Worm (Caenorhabditis elegans): ENCODE data around the gene rgs-6.
A peak's percentile ranks its signal among the peaks of the same experiment; 100 is the strongest.

The rgs-6 gene

ce11 chrX:5686065-5686464, 47.5 kb downstream of the rgs-6 start, which contains the start of gene set-20 (continued):
- TF ChIP-seq unc-62 (GFP tag; optimal IDR thresholded peaks at IDR 0.05 in 1 of 2) (peak in 1 of 2 experiments; percentile 99), unc-62 (tag; optimal IDR thresholded peaks at IDR 0.05) (no peak), nhr-111 (GFP tag; optimal IDR thresholded peaks at IDR 0.05) (no peak), F37D6.2 (tag; optimal IDR thresholded peaks at IDR 0.05) (peak; percentile 33), hlh-11 (tag; optimal IDR thresholded peaks at IDR 0.05) (peak; percentile 76), nhr-6 (tag; optimal IDR thresholded peaks at IDR 0.05) (peak; percentile 41), ceh-32 (tag; optimal IDR thresholded peaks at IDR 0.05; ENCODE audit: poor library complexity) (no peak), T20F7.1 (GFP tag; optimal IDR thresholded peaks at IDR 0.05) (no peak), ceh-28 (tag; optimal IDR thresholded peaks at IDR 0.05) (no peak), mdl-1 (tag; optimal IDR thresholded peaks at IDR 0.05) (peak; percentile 50 to 73), dve-1 (tag; optimal IDR thresholded peaks at IDR 0.05; ENCODE audit: insufficient read depth) (peak; percentile 45), spr-3 (GFP tag; optimal IDR thresholded peaks at IDR 0.05) (no peak), F10B5.3 (tag; optimal IDR thresholded peaks at IDR 0.05) (peak; percentile 64), mes-2 (tag; optimal IDR thresholded peaks at IDR 0.05; ENCODE audit: poor library complexity, severe bottlenecking) (peak; percentile 67), dmd-8 (GFP tag; IDR thresholded peaks at IDR 0.05) (0 out of 2 replicates have a peak, but pooled peaks have one; percentile 7), attf-4 (tag; optimal IDR thresholded peaks at IDR 0.05) (peak; percentile 27), ceh-20 (GFP tag; IDR thresholded peaks at IDR 0.05) (no peak), nhr-102 (tag; optimal IDR thresholded peaks at IDR 0.05) (no peak), zip-2 (tag; optimal IDR thresholded peaks at IDR 0.05) (peak; percentile 0), php-3 (GFP tag; IDR thresholded peaks at IDR 0.05) (no peak), fkh-10 (GFP tag; optimal IDR thresholded peaks at IDR 0.05) (peak; percentile 19), zip-11 (GFP tag; IDR thresholded peaks at IDR 0.05) (no peak), snpc-4 (tag; optimal IDR thresholded peaks at IDR 0.05) (no peak), mxl-3 (GFP tag; optimal IDR thresholded peaks at IDR 0.05) (peak; percentile 67), F44E2.7 (GFP tag; IDR thresholded peaks at IDR 0.05) (no peak)

ce11 chrX:5680125-5680524, 53.5 kb downstream of the rgs-6 start, which contains the start of gene set-19:
TSS of gene set-19 (minus strand) at chrX:5680225.
- TF ChIP-seq php-3 (GFP tag; IDR thresholded peaks at IDR 0.05) (no peak), nhr-28 (tag; optimal IDR thresholded peaks at IDR 0.05) (no peak), lim-7 (GFP tag; IDR thresholded peaks at IDR 0.05) (no peak), daf-16 (GFP tag; optimal IDR thresholded peaks at IDR 0.05) (no peak), daf-16 (tag; optimal IDR thresholded peaks at IDR 0.05) (no peak), ces-1 (GFP tag; optimal IDR thresholded peaks at IDR 0.05) (no peak), nhr-41 (GFP tag; IDR thresholded peaks at IDR 0.05) (no peak)

DNA sequence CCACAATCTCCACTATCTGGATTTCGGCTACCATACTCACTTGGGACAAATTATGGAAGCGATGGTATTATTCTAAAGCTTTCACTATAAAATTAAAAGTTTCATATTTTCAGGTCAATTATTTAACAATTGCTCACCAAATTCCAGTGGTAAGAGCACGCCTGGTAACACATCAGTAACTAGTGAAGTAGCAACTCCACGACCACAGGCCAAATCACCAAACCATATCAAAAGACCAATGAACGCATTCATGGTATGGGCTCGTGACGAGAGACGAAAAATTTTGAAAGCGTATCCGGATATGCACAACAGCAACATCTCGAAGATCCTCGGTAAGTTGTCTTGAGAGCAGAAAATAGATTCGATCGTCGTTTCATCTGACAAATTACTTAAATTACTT, 61.0 kb downstream of the rgs-6 start:
- TF ChIP-seq aha-1 (tag) = peak; percentile 91
- no peak for TF ChIP-seq zip-11 (GFP tag; IDR thresholded peaks at IDR 0.05)
- no peak for TF ChIP-seq ama-1 (optimal IDR thresholded peaks at IDR 0.05)
- TF ChIP-seq nhr-41 (GFP tag; IDR thresholded peaks at IDR 0.05) = no peak
- no peak for TF ChIP-seq sdz-12 (GFP tag; optimal IDR thresholded peaks at IDR 0.05)
- TF ChIP-seq pha-4 (GFP tag; IDR thresholded peaks at IDR 0.05) = no peak
- TF ChIP-seq pha-4 (tag; optimal IDR thresholded peaks at IDR 0.05) = no peak
- TF ChIP-seq snpc-4 (tag; optimal IDR thresholded peaks at IDR 0.05) = no peak
- TF ChIP-seq unc-62 (GFP tag; optimal IDR thresholded peaks at IDR 0.05 in 1 of 2) = peak in 1 of 2 experiments; percentile 12
- TF ChIP-seq unc-62 (tag; optimal IDR thresholded peaks at IDR 0.05) = no peak
- TF ChIP-seq Y48G9A.11 (GFP tag; IDR thresholded peaks at IDR 0.05) = no peak
- TF ChIP-seq rbr-2 (tag; optimal IDR thresholded peaks at IDR 0.05) = no peak
- TF ChIP-seq gei-8 (GFP tag; optimal IDR thresholded peaks at IDR 0.05) = no peak

Data from whole organism, L4 larva.